Fruit fly (Drosophila melanogaster) S2 (cell line): ENCODE measurements around the gene alpha4GT1.

ENCODE experiments used
- CG8478 ChIP-seq: fragments of >200 bp; optimal IDR thresholded peaks from 2 replicates; lab custom pipeline; 2018
- CTCF ChIP-seq, 2 experiments: fragments of >200 bp; optimal IDR thresholded peaks; 2 replicates each; lab custom pipeline; 2018

- TF ChIP-seq CTCF (optimal IDR thresholded peaks at IDR 0.05; lab: Kevin White, UChicago), result no peak
- no peak for TF ChIP-seq CG8478 (lab: Kevin White, UChicago)
These were observed 19.5 kb downstream of the alpha4GT1 start for dm6 chr2L:3003399-3003798.
